Worm (Caenorhabditis elegans) whole organism, L3 larva: ENCODE data around the gene hpr-9.

Experiments used
- R02D3.7 ChIP-seq: fragments of 150-350 bp; optimal IDR thresholded peaks from 2 replicates; lab custom pipeline; 2014; ENCODE audit warnings: missing biosample characterization, missing genetic modification characterization
- ceh-16 ChIP-seq: sonication (generic microtip); optimal IDR thresholded peaks from 2 replicates; lab custom pipeline; 2017; ENCODE audit warnings: missing biosample characterization, missing genetic modification characterization
- elt-2 ChIP-seq: sonication (generic microtip); optimal IDR thresholded peaks from 2 replicates; lab custom pipeline; 2016; ENCODE audit warnings: missing genetic modification reagents, mild to moderate bottlenecking, missing genetic modification characterization, missing compliant biosample characterization
- elt-3 ChIP-seq, 3 experiments: fragments of 150-350 bp in 1 of 3; sonication (generic microtip) in 2 of 3; optimal IDR thresholded peaks; 2 replicates in 2 of 3; 4 replicates in 1 of 3; lab custom pipeline; 2014 to 2017; ENCODE audit warnings: missing biosample characterization in 3 of 3, missing genetic modification characterization in 3 of 3
- fos-1 ChIP-seq: fragments of 150-350 bp; optimal IDR thresholded peaks from 2 replicates; lab custom pipeline; 2014; ENCODE audit warnings: missing biosample characterization, missing genetic modification characterization
- nhr-12 ChIP-seq: fragments of 150-350 bp; optimal IDR thresholded peaks from 2 replicates; lab custom pipeline; 2014; ENCODE audit warnings: missing biosample characterization, missing genetic modification characterization
- nhr-237 ChIP-seq: fragments of 150-350 bp; optimal IDR thresholded peaks from 2 replicates; lab custom pipeline; 2014; ENCODE audit warnings: missing biosample characterization, missing genetic modification characterization

DNA sequence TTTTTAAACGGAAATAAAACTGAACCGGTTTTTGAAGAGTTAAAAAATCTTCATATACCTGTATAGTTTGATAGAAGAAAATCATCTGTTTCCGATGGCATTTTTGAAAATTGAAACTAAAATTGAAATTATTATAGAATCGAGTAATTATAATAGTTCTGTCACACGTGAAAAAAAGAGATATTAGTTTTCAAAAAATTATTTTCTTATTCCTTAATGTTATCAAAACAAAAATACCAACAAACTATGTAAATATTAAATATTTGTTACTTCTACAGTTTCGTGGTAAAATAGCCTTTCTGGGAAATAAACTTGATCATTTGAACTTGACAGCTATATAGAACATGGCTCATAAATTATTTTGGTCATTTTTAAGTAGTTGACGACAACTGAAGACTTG is 7.7 kb downstream of the hpr-9 start, which contains the start of gene swt-4:
- TF ChIP-seq ceh-16 (tag; lab: Kevin White, UChicago): no peak
- TF ChIP-seq R02D3.7 (tag; lab: Kevin White, UChicago): no peak
- no peak for TF ChIP-seq nhr-237 (tag; lab: Kevin White, UChicago)
- TF ChIP-seq nhr-12 (tag; lab: Kevin White, UChicago): no peak
- TF ChIP-seq elt-2 (tag; lab: Kevin White, UChicago): no peak
- no peak for TF ChIP-seq elt-3 (tag; optimal IDR thresholded peaks at IDR 0.05; lab: Kevin White, UChicago)
- no peak for TF ChIP-seq fos-1 (tag; lab: Kevin White, UChicago)
